Worm (Caenorhabditis elegans) whole organism, L1 larva: ENCODE results near the gene K10D6.3.

ENCODE experiments used
- C04F5.9 ChIP-seq: sonication (generic microtip); optimal IDR thresholded peaks from 2 replicates; lab custom pipeline; 2016; ENCODE audit warnings: missing genetic modification characterization, missing compliant biosample characterization
- C16A3.4 ChIP-seq: fragments of 150-350 bp; optimal IDR thresholded peaks from 2 replicates; lab custom pipeline; 2014; ENCODE audit warnings: missing biosample characterization, missing genetic modification characterization
- ama-1 ChIP-seq: fragments of 150-350 bp; optimal IDR thresholded peaks from 2 replicates; lab custom pipeline; 2014
- ceh-82 ChIP-seq, 3 experiments: fragments of 150-350 bp in 1 of 3; sonication (generic microtip) in 2 of 3; optimal IDR thresholded peaks; 2 replicates each; lab custom pipeline; 2014 to 2017; ENCODE audit warnings: missing biosample characterization in 3 of 3, missing genetic modification characterization in 3 of 3
- ceh-88 ChIP-seq: fragments of 200-800 bp; sonication (Bioruptor generic); IDR thresholded peaks from 2 replicates; pipeline ENCODE4 v1.3.6; 2022; ENCODE audit warnings: missing genetic modification characterization, missing compliant biosample characterization
- ceh-90 ChIP-seq: sonication (generic microtip); optimal IDR thresholded peaks from 2 replicates; lab custom pipeline; 2016; ENCODE audit warnings: missing genetic modification characterization, missing compliant biosample characterization
- dpl-1 ChIP-seq, 3 experiments: fragments of 150-350 bp in 2 of 3; sonication (generic microtip) in 1 of 3; optimal IDR thresholded peaks; 2 replicates each; lab custom pipeline; 2014 to 2017; ENCODE audit warnings: missing biosample characterization in 3 of 3, missing genetic modification characterization in 3 of 3, missing genetic modification reagents in 3 of 3
- efl-1 ChIP-seq, 4 experiments: fragments of 150-350 bp; optimal IDR thresholded peaks in 3 of 4; peaks in 1 of 4; 1 replicate in 1 of 4; 2 replicates in 3 of 4; lab custom pipeline; 2014; ENCODE audit warnings: missing biosample characterization in 2 of 4, missing genetic modification characterization in 2 of 4, missing genetic modification reagents in 2 of 4
- efl-3 ChIP-seq: fragments of 200-800 bp; sonication (Bioruptor generic); optimal IDR thresholded peaks from 2 replicates; lab custom pipeline; 2018; ENCODE audit warnings: mild to moderate bottlenecking, missing genetic modification characterization, missing compliant biosample characterization
- elt-2 ChIP-seq: sonication (generic microtip); optimal IDR thresholded peaks from 2 replicates; lab custom pipeline; 2016; ENCODE audit warnings: missing genetic modification characterization, mild to moderate bottlenecking, inconsistent platforms, missing compliant biosample characterization, missing genetic modification reagents
- fkh-4 ChIP-seq: sonication (generic microtip); optimal IDR thresholded peaks from 2 replicates; lab custom pipeline; 2016; ENCODE audit warnings: missing compliant biosample characterization, missing genetic modification characterization, borderline replicate concordance
- fkh-8 ChIP-seq: sonication (generic microtip); optimal IDR thresholded peaks from 2 replicates; lab custom pipeline; 2016; ENCODE audit warnings: mild to moderate bottlenecking, missing genetic modification characterization, missing compliant biosample characterization
- grh-1 ChIP-seq: fragments of 200-800 bp; sonication (Bioruptor generic); IDR thresholded peaks from 2 replicates; pipeline ENCODE4 v1.3.6; 2022; ENCODE audit warnings: missing genetic modification reagents, missing genetic modification characterization, missing compliant biosample characterization
- hlh-17 ChIP-seq: fragments of 200-800 bp; sonication (Bioruptor generic); optimal IDR thresholded peaks from 2 replicates; lab custom pipeline; 2018; ENCODE audit warnings: missing genetic modification characterization, mild to moderate bottlenecking, missing compliant biosample characterization, moderate library complexity, borderline replicate concordance
- isw-1 ChIP-seq: fragments of 200-800 bp; sonication (Bioruptor generic); IDR thresholded peaks from 2 replicates; pipeline ENCODE4 v1.3.6; 2022; ENCODE audit warnings: missing genetic modification characterization, missing compliant biosample characterization
- jun-1 ChIP-seq: fragments of 150-350 bp; optimal IDR thresholded peaks from 2 replicates; lab custom pipeline; 2014; ENCODE audit warnings: missing biosample characterization, missing genetic modification reagents, missing genetic modification characterization
- lin-13 ChIP-seq: fragments of 150-350 bp; optimal IDR thresholded peaks from 2 replicates; lab custom pipeline; 2014; ENCODE audit warnings: missing biosample characterization, missing genetic modification reagents, missing genetic modification characterization
- lin-14 ChIP-seq: fragments of 200-800 bp; sonication (Bioruptor generic); optimal IDR thresholded peaks from 2 replicates; lab custom pipeline; 2018; ENCODE audit warnings: mild to moderate bottlenecking, missing genetic modification characterization, moderate library complexity, missing compliant biosample characterization
- lin-15B ChIP-seq: fragments of 150-350 bp; sonication (generic microtip); optimal IDR thresholded peaks from 3 replicates; lab custom pipeline; 2014; ENCODE audit warnings: missing biosample characterization, missing genetic modification characterization
- lin-35 ChIP-seq, 2 experiments: fragments of 150-350 bp; optimal IDR thresholded peaks; 2 replicates each; lab custom pipeline; 2014; ENCODE audit warnings: missing biosample characterization in 2 of 2, missing genetic modification characterization in 2 of 2, missing genetic modification reagents in 2 of 2
- mep-1 ChIP-seq: fragments of 150-350 bp; optimal IDR thresholded peaks from 2 replicates; lab custom pipeline; 2014; ENCODE audit warnings: missing biosample characterization, missing genetic modification characterization
- nhr-11 ChIP-seq: fragments of 150-350 bp; optimal IDR thresholded peaks from 2 replicates; lab custom pipeline; 2014; ENCODE audit warnings: missing biosample characterization, missing genetic modification characterization
- nhr-12 ChIP-seq: sonication (generic microtip); optimal IDR thresholded peaks from 2 replicates; lab custom pipeline; 2017; ENCODE audit warnings: missing biosample characterization, missing genetic modification characterization
- nhr-19 ChIP-seq: fragments of 200-800 bp; sonication (Bioruptor generic); conservative IDR thresholded peaks from 2 replicates; pipeline ENCODE4 v1.3.6; 2022; ENCODE audit warnings: missing genetic modification characterization, missing compliant biosample characterization
- nhr-47 ChIP-seq: sonication (generic microtip); optimal IDR thresholded peaks from 2 replicates; lab custom pipeline; 2016; ENCODE audit warnings: mild to moderate bottlenecking, missing genetic modification characterization, moderate library complexity, missing compliant biosample characterization
- nhr-76 ChIP-seq: sonication (generic microtip); optimal IDR thresholded peaks from 2 replicates; lab custom pipeline; 2017; ENCODE audit warnings: missing biosample characterization, missing genetic modification characterization
- nhr-85 ChIP-seq: sonication (generic microtip); peaks from one replicate; lab custom pipeline; 2016; ENCODE audit warnings: missing genetic modification characterization, inconsistent platforms, missing compliant biosample characterization
- nhr-90 ChIP-seq: sonication (generic microtip); optimal IDR thresholded peaks from 2 replicates; lab custom pipeline; 2016; ENCODE audit warnings: mild to moderate bottlenecking, missing genetic modification characterization, missing compliant biosample characterization; ENCODE audit not compliant: poor library complexity
- rnt-1 ChIP-seq: sonication (generic microtip); optimal IDR thresholded peaks from 2 replicates; lab custom pipeline; 2016; ENCODE audit warnings: mild to moderate bottlenecking, missing genetic modification characterization, moderate library complexity, missing compliant biosample characterization
- skn-1 ChIP-seq: fragments of 150-350 bp; optimal IDR thresholded peaks from 2 replicates; lab custom pipeline; 2014; ENCODE audit warnings: missing biosample characterization, missing genetic modification characterization
- sox-4 ChIP-seq: sonication (generic microtip); optimal IDR thresholded peaks from 2 replicates; lab custom pipeline; 2016; ENCODE audit warnings: missing genetic modification characterization, missing compliant biosample characterization
- sup-37 ChIP-seq: fragments of 200-800 bp; sonication (Bioruptor generic); optimal IDR thresholded peaks from 2 replicates; lab custom pipeline; 2018; ENCODE audit warnings: mild to moderate bottlenecking, missing genetic modification characterization, missing compliant biosample characterization
- tbx-2 ChIP-seq: sonication (generic microtip); optimal IDR thresholded peaks from 2 replicates; lab custom pipeline; 2016; ENCODE audit warnings: missing genetic modification characterization, missing compliant biosample characterization
- unc-86 ChIP-seq: sonication (generic microtip); optimal IDR thresholded peaks from 2 replicates; lab custom pipeline; 2016; ENCODE audit warnings: missing genetic modification characterization, missing compliant biosample characterization
- zag-1 ChIP-seq: fragments of 150-350 bp; optimal IDR thresholded peaks from 2 replicates; lab custom pipeline; 2014; ENCODE audit warnings: missing biosample characterization, missing genetic modification characterization

The K10D6.3 gene

ce11 chrV:11239187-11239725, 38.8 kb downstream of the K10D6.3 start, which contains the start of the genes dvc-1 and ima-1 (continued):
- TF ChIP-seq ceh-90 (tag; lab: Kevin White, UChicago) (no peak), fkh-8 (tag; lab: Kevin White, UChicago) (no peak)

ce11 chrV:11241580-11241979, 41.2 kb downstream of the K10D6.3 start, which contains the start of gene pgap-1:
pgap-1 (plus strand) TSS chrV:11241880.
- no peak for TF ChIP-seq zag-1 (tag; lab: Kevin White, UChicago)
- no peak for TF ChIP-seq nhr-12 (tag; lab: Kevin White, UChicago)
- no peak for TF ChIP-seq skn-1 (tag; lab: Kevin White, UChicago)
- no peak for TF ChIP-seq elt-2 (tag; lab: Kevin White, UChicago)
- no peak for TF ChIP-seq ceh-88
- TF ChIP-seq ama-1 (lab: Kevin White, UChicago) = no peak
- no peak for TF ChIP-seq efl-3 (GFP tag; lab: Kevin White, UChicago)
- TF ChIP-seq nhr-11 (tag; lab: Kevin White, UChicago) = no peak
- no peak for TF ChIP-seq C04F5.9 (tag; lab: Kevin White, UChicago)
- TF ChIP-seq lin-15B (tag; lab: Kevin White, UChicago) = no peak
- TF ChIP-seq sox-4 (tag; lab: Kevin White, UChicago) = no peak

- TF ChIP-seq ceh-88 = no peak
- no peak for TF ChIP-seq mep-1 (tag; lab: Kevin White, UChicago)
- no peak for TF ChIP-seq hlh-17 (GFP tag; lab: Kevin White, UChicago)
- TF ChIP-seq nhr-47 = no peak
- TF ChIP-seq efl-1 (optimal IDR thresholded peaks at IDR 0.05; lab: Kevin White, UChicago) = no peak
- TF ChIP-seq efl-1 (GFP tag; optimal IDR thresholded peaks at IDR 0.05 in 1 of 2; lab: Kevin White, UChicago) = no peak
- TF ChIP-seq grh-1 (GFP tag; lab: Robert Waterston, UW) = no peak
- TF ChIP-seq nhr-90 (tag; lab: Kevin White, UChicago) = no peak
- TF ChIP-seq, all 84 proteins: peak for 0
Observed at ce11 chrV:11244539-11244938, 44.1 kb downstream of the K10D6.3 start, which contains the start of gene mxl-1. mxl-1 (plus strand) TSS chrV:11244839.

ce11 chrV:11245029-11245428, 44.6 kb downstream of the K10D6.3 start:
- no peak for TF ChIP-seq efl-1 (optimal IDR thresholded peaks at IDR 0.05; lab: Kevin White, UChicago)
- peak in 1 of 2 experiments; percentile 57 for TF ChIP-seq efl-1 (GFP tag; optimal IDR thresholded peaks at IDR 0.05 in 1 of 2; lab: Kevin White, UChicago)
- no peak for TF ChIP-seq jun-1 (tag; lab: Kevin White, UChicago)
- no peak for TF ChIP-seq C16A3.4 (tag; lab: Kevin White, UChicago)
- no peak for TF ChIP-seq rnt-1 (tag; lab: Kevin White, UChicago)
- no peak for TF ChIP-seq nhr-76
- TF ChIP-seq, all 84 proteins: peak for 1

- TF ChIP-seq lin-35 (GFP tag; optimal IDR thresholded peaks at IDR 0.05; lab: Kevin White, UChicago) (no peak), tbx-2 (tag; lab: Kevin White, UChicago) (no peak), ceh-82 (tag; optimal IDR thresholded peaks at IDR 0.05; lab: Kevin White, UChicago) (no peak), lin-15B (tag; lab: Kevin White, UChicago) (no peak), isw-1 (GFP tag; lab: Robert Waterston, UW) (no peak), dpl-1 (GFP tag; optimal IDR thresholded peaks at IDR 0.05; lab: Kevin White, UChicago) (no peak), ama-1 (lab: Kevin White, UChicago) (no peak), lin-13 (GFP tag; lab: Kevin White, UChicago) (no peak), nhr-11 (tag; lab: Kevin White, UChicago) (no peak), nhr-85 (tag; lab: Kevin White, UChicago) (no peak), unc-86 (no peak), nhr-47 (no peak), fkh-4 (tag; lab: Kevin White, UChicago) (no peak), nhr-19 (GFP tag; lab: Robert Waterston, UW) (no peak), sup-37 (GFP tag; lab: Kevin White, UChicago) (no peak), lin-14 (no peak)
Observed at ce11 chrV:11247846-11248245, 47.4 kb downstream of the K10D6.3 start, which contains the start of gene mam-4. mam-4 (plus strand) TSS chrV:11248146.
